Fruit fly (Drosophila melanogaster) ovary, adult (tissue): ENCODE results near the gene lectin-22C.
A peak's percentile ranks its signal among the peaks of the same experiment; 100 is the strongest.

Source experiments
- CG17801 ChIP-seq: fragments of 200-800 bp; optimal IDR thresholded peaks from 2 replicates; lab custom pipeline; 2019; ENCODE audit warnings: missing biosample characterization, mild to moderate bottlenecking, missing genetic modification characterization, moderate library complexity; ENCODE audit not compliant: partially characterized antibody

The lectin-22C gene

dm6 chr2L:2013057-2013456 is 24.0 kb downstream of the lectin-22C start:
- TF ChIP-seq CG17801 (GFP tag; lab: Kevin White, UChicago), result no peak

- TF ChIP-seq CG17801 (GFP tag; lab: Kevin White, UChicago), result no peak
Measured at dm6 chr2L:2011430-2011829, 25.6 kb downstream of the lectin-22C start.

- no peak for TF ChIP-seq CG17801 (GFP tag; lab: Kevin White, UChicago)
Measured at dm6 chr2L:2010335-2011061, 26.6 kb downstream of the lectin-22C start.

- peak; percentile 53 for TF ChIP-seq CG17801 (GFP tag; lab: Kevin White, UChicago)
Measured at dm6 chr2L:2008980-2009954, 27.8 kb downstream of the lectin-22C start, which contains the start of gene CG4238. CG4238 (plus strand) TSS chr2L:2009859.

dm6 chr2L:2008114-2008513 is 29.0 kb downstream of the lectin-22C start, which contains the start of gene Nplp4:
Nplp4 (plus strand) TSS chr2L:2008414.
- no peak for TF ChIP-seq CG17801 (GFP tag; lab: Kevin White, UChicago)

- TF ChIP-seq CG17801 (GFP tag; lab: Kevin White, UChicago), result no peak
Measured at dm6 chr2L:2007093-2007492, 30.0 kb downstream of the lectin-22C start, which contains the start of gene CG15353. CG15353 (minus strand) TSS chr2L:2007193.

dm6 chr2L:2006082-2006669 is 30.9 kb downstream of the lectin-22C start, which contains the start of gene CG33543:
CG33543 (minus strand) TSS chr2L:2006313.
- no peak for TF ChIP-seq CG17801 (GFP tag; lab: Kevin White, UChicago)

- no peak for TF ChIP-seq CG17801 (GFP tag; lab: Kevin White, UChicago)
Measured at dm6 chr2L:1992060-1992459, 45.0 kb downstream of the lectin-22C start, which contains the start of gene Obp22a. Obp22a (minus strand) TSS chr2L:1992160.

dm6 chr2L:1989278-1989918 is 47.7 kb downstream of the lectin-22C start:
- peak; percentile 19 for TF ChIP-seq CG17801 (GFP tag; lab: Kevin White, UChicago)

dm6 chr2L:1988192-1988561 is 48.9 kb downstream of the lectin-22C start, which contains the start of gene Npc2a:
Npc2a (plus strand) TSS chr2L:1988290.
- peak; percentile 16 for TF ChIP-seq CG17801 (GFP tag; lab: Kevin White, UChicago)

dm6 chr2L:1987434-1988191 is 49.5 kb downstream of the lectin-22C start, which contains the start of gene Got2:
Got2 (minus strand) TSS chr2L:1987758.
- peak; percentile 42 for TF ChIP-seq CG17801 (GFP tag; lab: Kevin White, UChicago)
